Fruit fly (Drosophila melanogaster): ENCODE results near the gene Sec22.

- TF ChIP-seq CG8478 (optimal IDR thresholded peaks at IDR 0.05) (no peak), CTCF (optimal IDR thresholded peaks at IDR 0.05) (no peak)
These were observed 38.6 kb downstream of the Sec22 start, which contains the start of gene CG14635 for dm6 chrX:844523-844922.

Data from S2 (cell line).